Worm (Caenorhabditis elegans): ENCODE data around the gene sra-29.

DNA sequence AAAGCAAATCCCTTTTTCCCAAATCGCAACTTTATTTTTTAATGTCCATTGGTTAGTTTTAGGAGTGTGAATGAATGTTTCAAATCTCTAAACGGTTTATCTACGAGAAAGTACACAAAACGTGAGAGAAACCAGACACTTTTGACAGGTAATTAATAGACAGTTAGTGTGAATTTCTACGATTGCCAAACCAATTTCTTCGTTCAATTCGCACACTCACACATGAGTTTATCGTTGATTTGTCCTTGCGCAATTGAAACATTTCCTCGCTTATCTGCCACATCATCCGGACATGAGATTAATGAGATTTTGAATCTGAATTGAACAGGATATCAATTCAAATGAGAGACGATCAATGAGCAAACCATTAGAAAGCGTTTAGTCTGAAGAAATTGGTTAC lies 34.7 kb upstream of the sra-29 start:
- no peak for TF ChIP-seq unc-120 (tag; optimal IDR thresholded peaks at IDR 0.05; ENCODE audit: poor library complexity, severe bottlenecking)
- no peak for TF ChIP-seq unc-39 (tag; optimal IDR thresholded peaks at IDR 0.05)
- no peak for TF ChIP-seq nhr-237 (tag; optimal IDR thresholded peaks at IDR 0.05)
- TF ChIP-seq mep-1 (tag; optimal IDR thresholded peaks at IDR 0.05): no peak
- no peak for TF ChIP-seq pha-4 (tag; optimal IDR thresholded peaks at IDR 0.05)
- TF ChIP-seq drap-1 (GFP tag; optimal IDR thresholded peaks at IDR 0.05): no peak
- TF ChIP-seq ham-2 (GFP tag; optimal IDR thresholded peaks at IDR 0.05): no peak
- TF ChIP-seq blmp-1 (tag; optimal IDR thresholded peaks at IDR 0.05): no peak
- no peak for TF ChIP-seq lsy-2 (tag; optimal IDR thresholded peaks at IDR 0.05)
- TF ChIP-seq flh-1 (GFP tag; optimal IDR thresholded peaks at IDR 0.05): no peak
- TF ChIP-seq nhr-76 (tag; optimal IDR thresholded peaks at IDR 0.05): no peak
- no peak for TF ChIP-seq ces-1 (GFP tag; optimal IDR thresholded peaks at IDR 0.05)
- no peak for TF ChIP-seq ceh-43 (GFP tag; optimal IDR thresholded peaks at IDR 0.05)
